Worm (Caenorhabditis elegans): Measurements from ENCODE around the gene W04B5.5.
A peak's percentile ranks its signal among the peaks of the same experiment; 100 is the strongest.

W04B5.5 gene

DNA sequence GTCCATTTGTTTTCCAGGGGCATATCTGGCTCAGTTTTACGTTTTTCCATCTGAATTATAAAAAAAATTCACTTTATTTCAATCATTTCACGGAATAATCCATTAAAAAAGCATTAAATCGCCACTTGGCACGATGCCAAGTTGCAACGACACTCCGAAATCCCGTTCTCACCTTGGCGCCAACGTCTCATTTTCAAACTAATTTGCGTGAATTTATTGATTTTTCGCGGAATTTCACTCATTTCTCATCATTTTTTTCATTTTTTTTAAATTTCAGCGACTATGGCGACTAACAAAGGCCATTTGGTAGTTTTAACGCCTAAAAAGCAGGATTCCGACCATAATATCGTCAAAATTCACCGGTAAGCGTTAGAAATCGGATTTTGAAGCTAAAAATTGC is 42.1 kb downstream of the W04B5.5 start, which contains the start of gene H14E04.2 (continued):
- TF ChIP-seq snpc-1.1 (tag; optimal IDR thresholded peaks at IDR 0.05; ENCODE audit: insufficient read depth) (no peak), unc-62 (GFP tag; optimal IDR thresholded peaks at IDR 0.05) (no peak), egl-18 (GFP tag; IDR thresholded peaks at IDR 0.05) (no peak), nhr-80 (tag; optimal IDR thresholded peaks at IDR 0.05) (no peak), dox-1 (GFP tag; IDR thresholded peaks at IDR 0.05) (no peak), madf-10 (tag; optimal IDR thresholded peaks at IDR 0.05) (no peak), rec-8 (tag; optimal IDR thresholded peaks at IDR 0.05) (no peak), ztf-26 (tag; optimal IDR thresholded peaks at IDR 0.05) (no peak), akir-1 (GFP tag; optimal IDR thresholded peaks at IDR 0.05) (no peak), pbrm-1 (GFP tag; IDR thresholded peaks at IDR 0.05) (0 out of 2 replicates have a peak, but pooled peaks have one; percentile 18), lsl-1 (GFP tag; optimal IDR thresholded peaks at IDR 0.05) (peak; percentile 59), F55B11.4 (tag; optimal IDR thresholded peaks at IDR 0.05; ENCODE audit: borderline replicate concordance, insufficient read depth) (no peak), F52B5.7 (tag; optimal IDR thresholded peaks at IDR 0.05) (no peak), F33H1.4 (GFP tag; IDR thresholded peaks at IDR 0.05) (peak; percentile 62), F37B4.10 (GFP tag; IDR thresholded peaks at IDR 0.05) (no peak), T26A5.8 (tag; optimal IDR thresholded peaks at IDR 0.05) (no peak), lag-1 (GFP tag; IDR thresholded peaks at IDR 0.05) (no peak), egl-44 (GFP tag; IDR thresholded peaks at IDR 0.05) (no peak), nhr-120 (GFP tag; IDR thresholded peaks at IDR 0.05) (no peak), lir-1 (GFP tag; conservative IDR thresholded peaks at IDR 0.05) (no peak), tlf-1 (GFP tag; optimal IDR thresholded peaks at IDR 0.05) (peak; percentile 3), sdz-38 (tag; optimal IDR thresholded peaks at IDR 0.05) (no peak), nhr-179 (tag; optimal IDR thresholded peaks at IDR 0.05) (no peak), hlh-26 (GFP tag; conservative IDR thresholded peaks at IDR 0.05) (no peak), lsy-27 (tag; optimal IDR thresholded peaks at IDR 0.05; ENCODE audit: borderline replicate concordance, insufficient read depth) (no peak)

DNA sequence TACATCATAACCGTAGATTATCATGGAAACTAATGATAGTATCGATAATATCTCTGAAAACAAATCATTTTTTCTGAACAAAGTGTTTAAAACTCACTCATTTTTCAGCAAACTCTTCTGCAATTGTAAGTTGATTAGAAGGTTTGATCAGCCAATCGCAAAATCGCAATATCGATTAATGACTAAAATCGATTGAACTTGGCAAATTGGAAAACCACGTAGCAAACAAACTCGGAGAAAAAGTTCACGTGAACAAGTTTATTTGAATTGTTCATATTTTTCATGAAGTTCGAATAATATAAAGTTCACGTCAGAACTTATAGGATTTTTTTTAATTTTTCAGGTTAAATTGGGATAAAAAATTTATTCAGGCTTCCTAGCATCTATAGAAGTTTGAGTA is 46.1 kb downstream of the W04B5.5 start, which contains the start of gene H04J21.1:
Gene H04J21.1, minus strand, starts transcription at position 101 of the 400 bp plus-strand sequence.
- no peak for TF ChIP-seq lin-40 (tag; optimal IDR thresholded peaks at IDR 0.05)
- no peak for TF ChIP-seq B0336.3 (GFP tag; IDR thresholded peaks at IDR 0.05)
- TF ChIP-seq him-1 (tag; optimal IDR thresholded peaks at IDR 0.05): no peak
- TF ChIP-seq B0019.2 (GFP tag; conservative IDR thresholded peaks at IDR 0.05): no peak
- TF ChIP-seq akir-1 (GFP tag; optimal IDR thresholded peaks at IDR 0.05): no peak
- no peak for TF ChIP-seq attf-5 (GFP tag; optimal IDR thresholded peaks at IDR 0.05)
- TF ChIP-seq madf-10 (tag; optimal IDR thresholded peaks at IDR 0.05): no peak
- TF ChIP-seq ama-1 (optimal IDR thresholded peaks at IDR 0.05): no peak
- no peak for TF ChIP-seq ama-1 (GFP tag; optimal IDR thresholded peaks at IDR 0.05)
- no peak for TF ChIP-seq repo-1 (tag; optimal IDR thresholded peaks at IDR 0.05)
- TF ChIP-seq ceh-58 (GFP tag; IDR thresholded peaks at IDR 0.05): no peak

DNA sequence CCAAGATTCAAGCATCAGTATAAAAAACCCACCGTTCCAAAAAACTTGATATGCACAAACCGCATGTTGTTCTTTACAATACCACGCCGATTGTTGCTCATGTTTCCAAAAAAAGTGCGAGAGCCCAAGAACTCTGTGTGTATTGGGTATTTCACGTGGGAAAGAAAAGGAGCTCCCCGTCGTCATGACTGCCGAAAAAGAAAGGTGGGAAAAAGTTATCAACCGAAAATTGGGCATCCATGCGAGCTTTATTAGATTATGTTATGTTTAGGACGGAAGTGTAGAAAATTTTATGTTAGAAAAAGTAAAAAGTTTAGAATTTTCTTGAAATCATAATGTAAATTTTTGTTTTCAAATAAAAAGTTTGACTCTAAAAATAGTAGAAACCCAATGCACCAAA is 49.6 kb downstream of the W04B5.5 start, which contains the start of gene H04J21.4:
Gene H04J21.4, minus strand, starts transcription at position 101 of the 400 bp plus-strand sequence.
- no peak for TF ChIP-seq die-1 (tag; optimal IDR thresholded peaks at IDR 0.05)
- TF ChIP-seq ztf-26 (tag; optimal IDR thresholded peaks at IDR 0.05): no peak
- TF ChIP-seq lsl-1 (GFP tag; optimal IDR thresholded peaks at IDR 0.05): no peak
- TF ChIP-seq bed-2 (GFP tag; IDR thresholded peaks at IDR 0.05): no peak
- TF ChIP-seq unc-62 (GFP tag; optimal IDR thresholded peaks at IDR 0.05): no peak
- no peak for TF ChIP-seq madf-10 (tag; optimal IDR thresholded peaks at IDR 0.05)
- no peak for TF ChIP-seq fkh-3 (tag; optimal IDR thresholded peaks at IDR 0.05)
- no peak for TF ChIP-seq tlf-1 (GFP tag; optimal IDR thresholded peaks at IDR 0.05)
- TF ChIP-seq B0035.1 (tag; optimal IDR thresholded peaks at IDR 0.05): no peak
- no peak for TF ChIP-seq rpc-1 (optimal IDR thresholded peaks at IDR 0.05)
- no peak for TF ChIP-seq rpc-1 (tag; optimal IDR thresholded peaks at IDR 0.05)
- no peak for TF ChIP-seq madf-6 (GFP tag; IDR thresholded peaks at IDR 0.05)
- no peak for TF ChIP-seq ceh-58 (GFP tag; IDR thresholded peaks at IDR 0.05)
